Worm (Caenorhabditis elegans) whole organism, L1 larva: ENCODE results near the gene W03F9.9.

ENCODE experiments used
- C04F5.9 ChIP-seq: sonication (generic microtip); optimal IDR thresholded peaks from 2 replicates; lab custom pipeline; 2016; ENCODE audit warnings: missing genetic modification characterization, missing compliant biosample characterization
- aha-1 ChIP-seq: fragments of 150-350 bp; optimal IDR thresholded peaks from 2 replicates; lab custom pipeline; 2014; ENCODE audit warnings: missing biosample characterization, missing genetic modification characterization
- alr-1 ChIP-seq: fragments of 200-800 bp; sonication (Bioruptor generic); optimal IDR thresholded peaks from 2 replicates; lab custom pipeline; 2018; ENCODE audit warnings: borderline replicate concordance, mild to moderate bottlenecking, missing genetic modification characterization, missing compliant biosample characterization
- aly-2 ChIP-seq: fragments of 150-350 bp; optimal IDR thresholded peaks from 2 replicates; lab custom pipeline; 2014; ENCODE audit warnings: missing biosample characterization, missing genetic modification characterization
- ceh-8 ChIP-seq: fragments of 200-800 bp; sonication (Bioruptor generic); optimal IDR thresholded peaks from 2 replicates; lab custom pipeline; 2018; ENCODE audit warnings: mild to moderate bottlenecking, missing genetic modification characterization, moderate library complexity, missing compliant biosample characterization
- ceh-88 ChIP-seq: fragments of 200-800 bp; sonication (Bioruptor generic); IDR thresholded peaks from 2 replicates; pipeline ENCODE4 v1.3.6; 2022; ENCODE audit warnings: missing genetic modification characterization, missing compliant biosample characterization
- ceh-90 ChIP-seq: sonication (generic microtip); optimal IDR thresholded peaks from 2 replicates; lab custom pipeline; 2016; ENCODE audit warnings: missing genetic modification characterization, missing compliant biosample characterization
- dpl-1 ChIP-seq, 3 experiments: fragments of 150-350 bp in 2 of 3; sonication (generic microtip) in 1 of 3; optimal IDR thresholded peaks; 2 replicates each; lab custom pipeline; 2014 to 2017; ENCODE audit warnings: missing biosample characterization in 3 of 3, missing genetic modification characterization in 3 of 3, missing genetic modification reagents in 3 of 3
- efl-1 ChIP-seq, 4 experiments: fragments of 150-350 bp; optimal IDR thresholded peaks in 3 of 4; peaks in 1 of 4; 1 replicate in 1 of 4; 2 replicates in 3 of 4; lab custom pipeline; 2014; ENCODE audit warnings: missing biosample characterization in 2 of 4, missing genetic modification characterization in 2 of 4, missing genetic modification reagents in 2 of 4
- efl-3 ChIP-seq: fragments of 200-800 bp; sonication (Bioruptor generic); optimal IDR thresholded peaks from 2 replicates; lab custom pipeline; 2018; ENCODE audit warnings: mild to moderate bottlenecking, missing genetic modification characterization, missing compliant biosample characterization
- egl-13 ChIP-seq: sonication (generic microtip); optimal IDR thresholded peaks from 2 replicates; lab custom pipeline; 2016; ENCODE audit warnings: missing genotype, missing genetic modification reagents, missing genetic modification characterization, missing compliant biosample characterization
- elt-2 ChIP-seq: sonication (generic microtip); optimal IDR thresholded peaks from 2 replicates; lab custom pipeline; 2016; ENCODE audit warnings: missing genetic modification characterization, mild to moderate bottlenecking, inconsistent platforms, missing compliant biosample characterization, missing genetic modification reagents
- elt-3 ChIP-seq, 6 experiments: fragments of 150-350 bp in 1 of 6; sonication (generic microtip); optimal IDR thresholded peaks; 2 replicates each; lab custom pipeline; 2017 to 2018; ENCODE audit warnings: missing biosample characterization in 6 of 6, missing genetic modification characterization in 6 of 6, inconsistent platforms in 1 of 6
- fkh-10 ChIP-seq: sonication (generic microtip); optimal IDR thresholded peaks from 2 replicates; lab custom pipeline; 2017; ENCODE audit warnings: missing biosample characterization, missing genetic modification reagents, missing genetic modification characterization
- fkh-8 ChIP-seq: sonication (generic microtip); optimal IDR thresholded peaks from 2 replicates; lab custom pipeline; 2016; ENCODE audit warnings: mild to moderate bottlenecking, missing genetic modification characterization, missing compliant biosample characterization
- hlh-4 ChIP-seq: sonication (generic microtip); optimal IDR thresholded peaks from 2 replicates; lab custom pipeline; 2016; ENCODE audit warnings: mild to moderate bottlenecking, missing genetic modification characterization, missing compliant biosample characterization
- jun-1 ChIP-seq: fragments of 150-350 bp; optimal IDR thresholded peaks from 2 replicates; lab custom pipeline; 2014; ENCODE audit warnings: missing biosample characterization, missing genetic modification reagents, missing genetic modification characterization
- lin-14 ChIP-seq: fragments of 200-800 bp; sonication (Bioruptor generic); optimal IDR thresholded peaks from 2 replicates; lab custom pipeline; 2018; ENCODE audit warnings: mild to moderate bottlenecking, missing genetic modification characterization, moderate library complexity, missing compliant biosample characterization
- lir-3 ChIP-seq: sonication (generic microtip); optimal IDR thresholded peaks from 2 replicates; lab custom pipeline; 2016; ENCODE audit warnings: mild to moderate bottlenecking, missing genetic modification characterization, moderate library complexity, missing compliant biosample characterization; ENCODE audit not compliant: poor library complexity
- lsy-2 ChIP-seq, 2 experiments: fragments of 150-350 bp; optimal IDR thresholded peaks; 2 replicates each; lab custom pipeline; 2014; ENCODE audit warnings: missing biosample characterization in 2 of 2, missing genetic modification characterization in 2 of 2
- mef-2 ChIP-seq: fragments of 150-350 bp; optimal IDR thresholded peaks from 2 replicates; lab custom pipeline; 2014; ENCODE audit warnings: missing biosample characterization, missing genetic modification characterization
- mep-1 ChIP-seq: fragments of 150-350 bp; optimal IDR thresholded peaks from 2 replicates; lab custom pipeline; 2014; ENCODE audit warnings: missing biosample characterization, missing genetic modification characterization
- nhr-12 ChIP-seq: sonication (generic microtip); optimal IDR thresholded peaks from 2 replicates; lab custom pipeline; 2017; ENCODE audit warnings: missing biosample characterization, missing genetic modification characterization
- nhr-84 ChIP-seq: sonication (generic microtip); optimal IDR thresholded peaks from 2 replicates; lab custom pipeline; 2017; ENCODE audit warnings: missing biosample characterization, missing genetic modification characterization
- pag-3 ChIP-seq: sonication (generic microtip); optimal IDR thresholded peaks from 2 replicates; lab custom pipeline; 2017; ENCODE audit warnings: missing genetic modification characterization, mild to moderate bottlenecking, missing compliant biosample characterization, antibody characterized with exemption, borderline replicate concordance; ENCODE audit not compliant: insufficient read depth
- pax-3 ChIP-seq: fragments of 200-800 bp; sonication (Bioruptor generic); optimal IDR thresholded peaks from 2 replicates; lab custom pipeline; 2018; ENCODE audit warnings: mild to moderate bottlenecking, missing genetic modification characterization, moderate library complexity, missing compliant biosample characterization
- pqm-1 ChIP-seq: sonication (generic microtip); optimal IDR thresholded peaks from 3 replicates; lab custom pipeline; 2017; ENCODE audit warnings: missing biosample characterization, missing genetic modification characterization
- rnt-1 ChIP-seq: sonication (generic microtip); optimal IDR thresholded peaks from 2 replicates; lab custom pipeline; 2016; ENCODE audit warnings: mild to moderate bottlenecking, missing genetic modification characterization, moderate library complexity, missing compliant biosample characterization
- snu-23 ChIP-seq: sonication (generic microtip); optimal IDR thresholded peaks from 2 replicates; lab custom pipeline; 2016; ENCODE audit warnings: missing genetic modification characterization, missing compliant biosample characterization
- sup-37 ChIP-seq: fragments of 200-800 bp; sonication (Bioruptor generic); optimal IDR thresholded peaks from 2 replicates; lab custom pipeline; 2018; ENCODE audit warnings: mild to moderate bottlenecking, missing genetic modification characterization, missing compliant biosample characterization
- tbx-2 ChIP-seq: sonication (generic microtip); optimal IDR thresholded peaks from 2 replicates; lab custom pipeline; 2016; ENCODE audit warnings: missing genetic modification characterization, missing compliant biosample characterization
- tlp-1 ChIP-seq: fragments of 150-350 bp; optimal IDR thresholded peaks from 2 replicates; lab custom pipeline; 2014; ENCODE audit warnings: missing biosample characterization, missing genetic modification characterization
- unc-30 ChIP-seq: sonication (generic microtip); optimal IDR thresholded peaks from 2 replicates; lab custom pipeline; 2017; ENCODE audit warnings: missing biosample characterization, missing genetic modification characterization
- unc-98 ChIP-seq: fragments of 200-800 bp; sonication (Bioruptor generic); IDR thresholded peaks from 2 replicates; pipeline ENCODE4 v1.3.6; 2022; ENCODE audit warnings: missing genetic modification characterization, missing compliant biosample characterization
- vab-15 ChIP-seq: sonication (generic microtip); optimal IDR thresholded peaks from 2 replicates; lab custom pipeline; 2017; ENCODE audit warnings: missing genotype, mild to moderate bottlenecking, missing genetic modification characterization, missing compliant biosample characterization
- zip-4 ChIP-seq: fragments of 200-800 bp; sonication (Bioruptor generic); optimal IDR thresholded peaks from 2 replicates; lab custom pipeline; 2018; ENCODE audit warnings: mild to moderate bottlenecking, missing genetic modification characterization, moderate library complexity, missing compliant biosample characterization
- ztf-11 ChIP-seq, 2 experiments: sonication (generic microtip); optimal IDR thresholded peaks; 2 replicates each; lab custom pipeline; 2016 to 2017; ENCODE audit warnings: missing genetic modification characterization in 2 of 2, missing biosample characterization in 1 of 2, missing compliant biosample characterization in 1 of 2

Gene W03F9.9

DNA sequence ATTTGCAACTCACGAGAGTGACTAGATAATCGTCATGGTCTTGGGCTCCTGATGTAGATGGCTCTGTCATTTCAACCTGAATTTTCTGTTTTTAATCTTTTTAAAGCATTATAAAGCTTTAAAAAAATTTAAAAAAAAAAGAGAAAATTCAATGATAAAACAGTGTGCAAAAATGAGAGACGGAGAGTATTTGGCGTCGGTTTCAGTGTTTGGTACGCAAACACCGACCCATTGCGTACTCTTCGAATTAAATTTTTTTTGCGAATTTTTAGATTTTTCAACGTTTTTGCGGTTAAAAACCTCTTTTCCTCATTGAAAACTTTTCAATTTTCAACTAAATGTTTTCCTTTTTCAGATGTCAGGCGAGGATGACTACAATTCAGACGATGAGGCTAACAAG lies 10.8 kb upstream of the W03F9.9 start, which contains the start of the genes W03F9.2 and sftb-2 (continued):
- TF ChIP-seq vab-15 = no peak

DNA sequence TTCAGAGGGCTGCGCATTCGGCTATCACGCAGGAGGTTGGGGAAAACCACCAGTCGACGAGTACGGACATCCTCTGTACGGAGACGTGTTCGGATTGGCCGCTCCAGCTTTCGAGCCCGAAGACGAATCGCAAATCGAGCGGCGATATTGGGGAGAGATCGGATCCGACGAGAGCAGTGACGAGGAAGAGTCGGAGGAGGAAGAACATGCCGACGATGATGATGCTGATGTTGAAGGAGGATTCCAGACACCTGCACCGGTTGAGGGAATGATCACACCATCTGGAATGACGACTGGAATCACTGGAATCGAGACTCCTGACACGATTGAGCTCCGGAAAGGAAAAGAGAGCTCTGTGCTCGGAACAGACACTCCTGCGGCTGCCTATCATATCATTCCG lies 8.5 kb upstream of the W03F9.9 start:
- TF ChIP-seq efl-1 (optimal IDR thresholded peaks at IDR 0.05; lab: Kevin White, UChicago) = no peak
- peak in 1 of 2 experiments; percentile 12 for TF ChIP-seq efl-1 (GFP tag; optimal IDR thresholded peaks at IDR 0.05 in 1 of 2; lab: Kevin White, UChicago)
- no peak for TF ChIP-seq tbx-2 (tag; lab: Kevin White, UChicago)

DNA sequence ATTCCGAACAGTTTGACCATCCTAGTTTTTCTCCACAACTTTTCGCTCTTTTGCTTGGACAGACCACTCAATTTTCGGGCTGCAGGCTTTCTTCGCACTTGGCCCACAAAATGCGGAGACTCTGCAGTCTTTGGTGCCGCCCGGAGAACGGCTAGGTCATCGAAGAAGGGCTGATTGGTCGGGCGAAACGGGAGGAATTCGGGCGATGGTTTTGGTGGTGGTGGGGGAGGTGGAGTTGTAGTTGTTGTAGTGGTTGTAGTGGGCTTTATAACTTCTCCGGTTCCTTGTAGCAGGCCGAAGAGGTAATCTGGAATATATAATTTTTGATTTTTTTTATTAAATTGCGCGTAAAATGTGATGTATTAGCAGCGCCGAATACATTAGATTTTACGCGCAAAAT lies 1.0 kb upstream of the W03F9.9 start:
- TF ChIP-seq efl-1 (optimal IDR thresholded peaks at IDR 0.05; lab: Kevin White, UChicago) = no peak
- TF ChIP-seq efl-1 (GFP tag; optimal IDR thresholded peaks at IDR 0.05 in 1 of 2; lab: Kevin White, UChicago) = peak in 1 of 2 experiments; percentile 91
- TF ChIP-seq ceh-88 = no peak

DNA sequence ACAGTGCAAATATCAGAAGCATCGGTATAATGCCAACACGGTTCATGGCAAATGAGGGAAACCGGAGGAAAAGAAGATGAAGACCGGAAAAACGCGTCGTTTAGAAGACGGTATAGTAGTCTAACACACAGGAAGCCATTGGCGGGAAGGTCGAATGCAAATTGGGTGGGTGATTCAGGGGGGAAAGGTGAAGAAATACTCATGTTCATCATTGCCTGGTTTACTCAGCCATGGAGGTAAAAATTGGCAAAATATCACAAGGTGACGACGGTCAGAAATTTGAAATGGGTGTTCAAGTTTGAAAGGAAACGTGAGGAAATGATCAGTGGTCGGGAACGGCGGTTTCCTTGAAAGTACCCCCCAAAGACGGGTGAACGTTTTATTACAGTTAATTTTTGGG lies 2.6 kb downstream of the W03F9.9 start, which contains the start of gene W03F9.11:
Gene W03F9.11 (minus strand): TSS at position 101 of the 400 bp plus-strand sequence.
- TF ChIP-seq hlh-4 (tag; lab: Kevin White, UChicago) (no peak), ceh-90 (no peak), pag-3 (no peak), mep-1 (no peak), tlp-1 (tag; lab: Kevin White, UChicago) (no peak)

DNA sequence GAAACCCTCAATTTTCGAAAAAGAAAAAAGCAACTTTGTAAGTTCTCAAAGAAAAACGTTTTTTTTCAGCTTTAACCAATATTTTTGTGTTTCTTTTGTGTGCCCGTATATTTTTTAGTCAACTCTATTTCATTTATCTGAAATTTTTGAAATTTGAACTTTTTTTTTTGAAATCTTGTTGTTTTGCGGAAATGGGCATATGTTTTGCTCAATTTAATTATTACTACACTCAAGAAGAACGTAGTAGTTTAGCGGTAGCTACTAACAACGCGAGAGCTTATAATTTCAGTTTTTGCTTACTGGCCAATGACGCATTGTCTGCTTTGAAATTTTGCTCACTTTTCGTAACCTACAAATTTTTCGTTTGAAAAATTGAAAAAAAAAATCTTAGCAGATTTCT lies 6.1 kb downstream of the W03F9.9 start, which contains the start of gene srh-82:
Gene srh-82 (plus strand): TSS at position 301 of the 400 bp plus-strand sequence.
- TF ChIP-seq efl-1 (optimal IDR thresholded peaks at IDR 0.05; lab: Kevin White, UChicago) (no peak), efl-1 (GFP tag; optimal IDR thresholded peaks at IDR 0.05 in 1 of 2; lab: Kevin White, UChicago) (peak in 1 of 2 experiments; percentile 0), jun-1 (tag; lab: Kevin White, UChicago) (no peak), mef-2 (tag; lab: Kevin White, UChicago) (no peak)

DNA sequence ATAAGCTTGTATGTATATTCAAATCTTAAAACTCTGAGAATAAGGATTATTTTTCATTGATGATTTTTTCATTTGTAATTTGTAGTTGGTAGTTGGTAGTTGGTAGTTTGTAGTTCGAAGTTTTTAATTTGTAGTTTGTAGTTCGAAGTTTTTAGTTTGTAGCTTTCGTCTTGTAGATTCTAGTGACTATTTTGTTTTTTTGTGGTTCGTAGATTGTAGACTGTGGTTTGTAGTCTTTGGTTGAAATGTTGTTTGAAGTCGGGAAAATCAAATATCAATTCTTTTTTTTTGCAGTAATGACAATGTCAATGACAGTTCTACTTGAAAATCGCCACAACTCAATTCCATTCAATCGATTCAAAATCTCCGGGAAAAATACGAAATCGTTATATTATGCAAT lies 7.0 kb downstream of the W03F9.9 start:
- no peak for TF ChIP-seq aly-2 (tag; lab: Kevin White, UChicago)
- TF ChIP-seq ceh-90 = no peak
- no peak for TF ChIP-seq pax-3
- TF ChIP-seq lir-3 (tag; lab: Kevin White, UChicago) = no peak
- no peak for TF ChIP-seq sup-37
- no peak for TF ChIP-seq fkh-8 (tag; lab: Kevin White, UChicago)
- TF ChIP-seq snu-23 (GFP tag; lab: Kevin White, UChicago) = no peak
- no peak for TF ChIP-seq elt-3 (tag; optimal IDR thresholded peaks at IDR 0.05; lab: Kevin White, UChicago)
- TF ChIP-seq alr-1 (tag; lab: Kevin White, UChicago) = no peak
- no peak for TF ChIP-seq jun-1 (tag; lab: Kevin White, UChicago)
- no peak for TF ChIP-seq C04F5.9 (tag; lab: Kevin White, UChicago)

DNA sequence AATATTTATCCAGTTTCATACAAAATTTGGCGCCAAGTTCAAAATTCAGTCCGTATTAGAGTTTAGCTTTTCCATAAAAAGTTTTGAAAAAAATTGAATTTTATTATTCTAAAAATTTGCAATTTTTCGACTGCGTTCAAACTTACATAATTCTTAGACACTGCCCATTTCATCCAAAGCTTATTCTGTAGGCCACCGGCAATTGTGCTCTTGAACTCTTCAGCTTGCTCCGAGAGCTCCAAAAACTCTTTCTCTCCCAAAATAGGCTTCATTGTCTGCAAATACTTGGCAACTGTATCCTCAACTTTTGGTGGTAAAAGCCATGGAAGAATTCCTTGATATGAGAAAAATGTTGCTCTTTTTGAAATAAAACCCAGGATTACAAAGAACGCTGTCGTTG lies 11.4 kb downstream of the W03F9.9 start:
- TF ChIP-seq nhr-84 (tag; lab: Kevin White, UChicago) = no peak
- TF ChIP-seq aha-1 (tag; lab: Kevin White, UChicago) = no peak
- TF ChIP-seq unc-30 (tag; lab: Kevin White, UChicago) = no peak
- no peak for TF ChIP-seq pqm-1 (tag; lab: Kevin White, UChicago)
- no peak for TF ChIP-seq ztf-11 (tag; optimal IDR thresholded peaks at IDR 0.05; lab: Kevin White, UChicago)
- no peak for TF ChIP-seq nhr-12 (tag; lab: Kevin White, UChicago)
- no peak for TF ChIP-seq elt-2 (tag; lab: Kevin White, UChicago)
- TF ChIP-seq efl-3 (GFP tag; lab: Kevin White, UChicago) = no peak
- TF ChIP-seq pax-3 = no peak
- no peak for TF ChIP-seq ceh-8 (GFP tag; lab: Kevin White, UChicago)
- TF ChIP-seq dpl-1 (GFP tag; optimal IDR thresholded peaks at IDR 0.05; lab: Kevin White, UChicago) = no peak
- TF ChIP-seq lsy-2 (tag; optimal IDR thresholded peaks at IDR 0.05; lab: Kevin White, UChicago) = no peak
- TF ChIP-seq ceh-88 = no peak
- no peak for TF ChIP-seq egl-13 (tag; lab: Kevin White, UChicago)
- no peak for TF ChIP-seq lin-14 (GFP tag; lab: Kevin White, UChicago)
- TF ChIP-seq fkh-10 (GFP tag; lab: Kevin White, UChicago) = no peak
- no peak for TF ChIP-seq rnt-1 (tag; lab: Kevin White, UChicago)
- TF ChIP-seq unc-98 (GFP tag; lab: Robert Waterston, UW) = no peak
- TF ChIP-seq zip-4 (GFP tag; lab: Kevin White, UChicago) = no peak
